Worm (Caenorhabditis elegans) whole organism, L1 larva: ENCODE data around the gene D1086.11.

Experiments used
- C34B4.2 ChIP-seq: sonication (generic microtip); optimal IDR thresholded peaks from 2 replicates; lab custom pipeline; 2017; ENCODE audit warnings: mild to moderate bottlenecking, missing genetic modification characterization, missing compliant biosample characterization
- F16B12.6 ChIP-seq: fragments of 150-350 bp; optimal IDR thresholded peaks from 2 replicates; lab custom pipeline; 2014; ENCODE audit warnings: missing biosample characterization, missing genetic modification characterization
- aha-1 ChIP-seq: fragments of 150-350 bp; optimal IDR thresholded peaks from 2 replicates; lab custom pipeline; 2014; ENCODE audit warnings: missing biosample characterization, missing genetic modification characterization
- blmp-1 ChIP-seq: fragments of 150-350 bp; optimal IDR thresholded peaks from 2 replicates; lab custom pipeline; 2014; ENCODE audit warnings: missing biosample characterization, missing genetic modification characterization
- ceh-90 ChIP-seq: sonication (generic microtip); optimal IDR thresholded peaks from 2 replicates; lab custom pipeline; 2016; ENCODE audit warnings: missing genetic modification characterization, missing compliant biosample characterization
- ces-1 ChIP-seq: fragments of 150-350 bp; optimal IDR thresholded peaks from 2 replicates; lab custom pipeline; 2014; ENCODE audit warnings: missing biosample characterization, missing genetic modification reagents, missing genetic modification characterization
- dsc-1 ChIP-seq: sonication (generic microtip); optimal IDR thresholded peaks from 2 replicates; lab custom pipeline; 2016; ENCODE audit warnings: mild to moderate bottlenecking, missing genetic modification characterization, missing compliant biosample characterization
- efl-1 ChIP-seq, 4 experiments: fragments of 150-350 bp; optimal IDR thresholded peaks in 3 of 4; peaks in 1 of 4; 1 replicate in 1 of 4; 2 replicates in 3 of 4; lab custom pipeline; 2014; ENCODE audit warnings: missing biosample characterization in 2 of 4, missing genetic modification characterization in 2 of 4, missing genetic modification reagents in 2 of 4
- efl-3 ChIP-seq: fragments of 200-800 bp; sonication (Bioruptor generic); optimal IDR thresholded peaks from 2 replicates; lab custom pipeline; 2018; ENCODE audit warnings: mild to moderate bottlenecking, missing genetic modification characterization, missing compliant biosample characterization
- egl-13 ChIP-seq: sonication (generic microtip); optimal IDR thresholded peaks from 2 replicates; lab custom pipeline; 2016; ENCODE audit warnings: missing genotype, missing genetic modification reagents, missing genetic modification characterization, missing compliant biosample characterization
- elt-2 ChIP-seq: sonication (generic microtip); optimal IDR thresholded peaks from 2 replicates; lab custom pipeline; 2016; ENCODE audit warnings: missing genetic modification characterization, mild to moderate bottlenecking, inconsistent platforms, missing compliant biosample characterization, missing genetic modification reagents
- fkh-4 ChIP-seq: sonication (generic microtip); optimal IDR thresholded peaks from 2 replicates; lab custom pipeline; 2016; ENCODE audit warnings: missing compliant biosample characterization, missing genetic modification characterization, borderline replicate concordance
- isw-1 ChIP-seq: fragments of 200-800 bp; sonication (Bioruptor generic); IDR thresholded peaks from 2 replicates; pipeline ENCODE4 v1.3.6; 2022; ENCODE audit warnings: missing genetic modification characterization, missing compliant biosample characterization
- jun-1 ChIP-seq: fragments of 150-350 bp; optimal IDR thresholded peaks from 2 replicates; lab custom pipeline; 2014; ENCODE audit warnings: missing biosample characterization, missing genetic modification reagents, missing genetic modification characterization
- lin-13 ChIP-seq: fragments of 150-350 bp; optimal IDR thresholded peaks from 2 replicates; lab custom pipeline; 2014; ENCODE audit warnings: missing biosample characterization, missing genetic modification reagents, missing genetic modification characterization
- lin-14 ChIP-seq: fragments of 200-800 bp; sonication (Bioruptor generic); optimal IDR thresholded peaks from 2 replicates; lab custom pipeline; 2018; ENCODE audit warnings: mild to moderate bottlenecking, missing genetic modification characterization, moderate library complexity, missing compliant biosample characterization
- lin-35 ChIP-seq, 2 experiments: fragments of 150-350 bp; optimal IDR thresholded peaks; 2 replicates each; lab custom pipeline; 2014; ENCODE audit warnings: missing biosample characterization in 2 of 2, missing genetic modification characterization in 2 of 2, missing genetic modification reagents in 2 of 2
- mef-2 ChIP-seq: fragments of 150-350 bp; optimal IDR thresholded peaks from 2 replicates; lab custom pipeline; 2014; ENCODE audit warnings: missing biosample characterization, missing genetic modification characterization
- mep-1 ChIP-seq: fragments of 150-350 bp; optimal IDR thresholded peaks from 2 replicates; lab custom pipeline; 2014; ENCODE audit warnings: missing biosample characterization, missing genetic modification characterization
- nhr-11 ChIP-seq: fragments of 150-350 bp; optimal IDR thresholded peaks from 2 replicates; lab custom pipeline; 2014; ENCODE audit warnings: missing biosample characterization, missing genetic modification characterization
- nhr-47 ChIP-seq: sonication (generic microtip); optimal IDR thresholded peaks from 2 replicates; lab custom pipeline; 2016; ENCODE audit warnings: mild to moderate bottlenecking, missing genetic modification characterization, moderate library complexity, missing compliant biosample characterization
- nhr-90 ChIP-seq: sonication (generic microtip); optimal IDR thresholded peaks from 2 replicates; lab custom pipeline; 2016; ENCODE audit warnings: mild to moderate bottlenecking, missing genetic modification characterization, missing compliant biosample characterization; ENCODE audit not compliant: poor library complexity
- pag-3 ChIP-seq: sonication (generic microtip); optimal IDR thresholded peaks from 2 replicates; lab custom pipeline; 2017; ENCODE audit warnings: missing genetic modification characterization, mild to moderate bottlenecking, missing compliant biosample characterization, antibody characterized with exemption, borderline replicate concordance; ENCODE audit not compliant: insufficient read depth
- pax-3 ChIP-seq: fragments of 200-800 bp; sonication (Bioruptor generic); optimal IDR thresholded peaks from 2 replicates; lab custom pipeline; 2018; ENCODE audit warnings: mild to moderate bottlenecking, missing genetic modification characterization, moderate library complexity, missing compliant biosample characterization
- rnt-1 ChIP-seq: sonication (generic microtip); optimal IDR thresholded peaks from 2 replicates; lab custom pipeline; 2016; ENCODE audit warnings: mild to moderate bottlenecking, missing genetic modification characterization, moderate library complexity, missing compliant biosample characterization
- snu-23 ChIP-seq: sonication (generic microtip); optimal IDR thresholded peaks from 2 replicates; lab custom pipeline; 2016; ENCODE audit warnings: missing genetic modification characterization, missing compliant biosample characterization
- tbx-2 ChIP-seq: sonication (generic microtip); optimal IDR thresholded peaks from 2 replicates; lab custom pipeline; 2016; ENCODE audit warnings: missing genetic modification characterization, missing compliant biosample characterization
- tlp-1 ChIP-seq: fragments of 150-350 bp; optimal IDR thresholded peaks from 2 replicates; lab custom pipeline; 2014; ENCODE audit warnings: missing biosample characterization, missing genetic modification characterization
- unc-130 ChIP-seq: fragments of 150-350 bp; optimal IDR thresholded peaks from 2 replicates; lab custom pipeline; 2017; ENCODE audit warnings: missing biosample characterization, missing genetic modification characterization, inconsistent platforms
- unc-30 ChIP-seq: sonication (generic microtip); optimal IDR thresholded peaks from 2 replicates; lab custom pipeline; 2017; ENCODE audit warnings: missing biosample characterization, missing genetic modification characterization
- unc-62 ChIP-seq: fragments of 150-350 bp; optimal IDR thresholded peaks from 2 replicates; lab custom pipeline; 2014; ENCODE audit warnings: missing biosample characterization, missing genetic modification reagents, missing genetic modification characterization
- unc-86 ChIP-seq: sonication (generic microtip); optimal IDR thresholded peaks from 2 replicates; lab custom pipeline; 2016; ENCODE audit warnings: missing genetic modification characterization, missing compliant biosample characterization
- vab-15 ChIP-seq: sonication (generic microtip); optimal IDR thresholded peaks from 2 replicates; lab custom pipeline; 2017; ENCODE audit warnings: missing genotype, mild to moderate bottlenecking, missing genetic modification characterization, missing compliant biosample characterization
- xbp-1 ChIP-seq: sonication (generic microtip); optimal IDR thresholded peaks from 2 replicates; lab custom pipeline; 2016; ENCODE audit warnings: missing genetic modification characterization, missing compliant biosample characterization
- ztf-4 ChIP-seq: fragments of 150-350 bp; optimal IDR thresholded peaks from 2 replicates; lab custom pipeline; 2014; ENCODE audit warnings: missing biosample characterization, missing genetic modification characterization

D1086.11 gene

ce11 chrV:14063980-14064379, 10.3 kb upstream of the D1086.11 start:
- TF ChIP-seq blmp-1 (tag; lab: Kevin White, UChicago) (no peak), jun-1 (tag; lab: Kevin White, UChicago) (no peak), egl-13 (tag; lab: Kevin White, UChicago) (no peak)

- TF ChIP-seq dsc-1 (no peak), tbx-2 (tag; lab: Kevin White, UChicago) (no peak), rnt-1 (tag; lab: Kevin White, UChicago) (no peak), F16B12.6 (tag; lab: Kevin White, UChicago) (no peak), C34B4.2 (tag; lab: Kevin White, UChicago) (no peak), nhr-47 (no peak), pax-3 (tag; lab: Kevin White, UChicago) (no peak), unc-30 (tag; lab: Kevin White, UChicago) (no peak), jun-1 (tag; lab: Kevin White, UChicago) (no peak), snu-23 (GFP tag; lab: Kevin White, UChicago) (no peak), lin-14 (GFP tag; lab: Kevin White, UChicago) (no peak), nhr-11 (tag; lab: Kevin White, UChicago) (no peak), unc-86 (tag; lab: Kevin White, UChicago) (no peak), unc-62 (GFP tag; lab: Kevin White, UChicago) (no peak), efl-3 (GFP tag; lab: Kevin White, UChicago) (no peak), mep-1 (no peak), isw-1 (GFP tag; lab: Robert Waterston, UW) (no peak), lin-13 (GFP tag; lab: Kevin White, UChicago) (no peak), vab-15 (tag; lab: Kevin White, UChicago) (no peak)
Observed at ce11 chrV:14064422-14064821, 9.8 kb upstream of the D1086.11 start, which contains the start of gene D1086.21. TSS of gene D1086.21 (plus strand) at chrV:14064722.

ce11 chrV:14067816-14068296, 6.4 kb upstream of the D1086.11 start, which contains the start of gene D1086.17:
TSS of gene D1086.17 (plus strand) at chrV:14067866.
- no peak for TF ChIP-seq mep-1
- no peak for TF ChIP-seq nhr-11 (tag; lab: Kevin White, UChicago)
- no peak for TF ChIP-seq rnt-1 (tag; lab: Kevin White, UChicago)
- no peak for TF ChIP-seq ceh-90
- no peak for TF ChIP-seq fkh-4 (tag; lab: Kevin White, UChicago)
- no peak for TF ChIP-seq mef-2
- no peak for TF ChIP-seq unc-86 (tag; lab: Kevin White, UChicago)
- no peak for TF ChIP-seq unc-130 (tag; lab: Kevin White, UChicago)
- TF ChIP-seq elt-2 (tag; lab: Kevin White, UChicago): no peak
- TF ChIP-seq efl-1 (optimal IDR thresholded peaks at IDR 0.05; lab: Kevin White, UChicago): no peak
- TF ChIP-seq efl-1 (GFP tag; optimal IDR thresholded peaks at IDR 0.05 in 1 of 2; lab: Kevin White, UChicago): no peak
- no peak for TF ChIP-seq lin-13 (GFP tag; lab: Kevin White, UChicago)
- no peak for TF ChIP-seq ces-1 (GFP tag; lab: Kevin White, UChicago)
- TF ChIP-seq lin-35 (GFP tag; optimal IDR thresholded peaks at IDR 0.05; lab: Kevin White, UChicago): no peak
- TF ChIP-seq aha-1: no peak
- TF ChIP-seq pag-3 (tag; lab: Kevin White, UChicago): no peak
- no peak for TF ChIP-seq tlp-1
- TF ChIP-seq F16B12.6 (tag; lab: Kevin White, UChicago): no peak
- no peak for TF ChIP-seq dsc-1
- TF ChIP-seq nhr-90: no peak

ce11 chrV:14069899-14070298, 4.4 kb upstream of the D1086.11 start:
- TF ChIP-seq ztf-4: no peak
- TF ChIP-seq xbp-1 (tag; lab: Kevin White, UChicago): no peak
